Fruit fly (Drosophila melanogaster) whole organism: ENCODE data around the gene CG33643.

Experiments used
- CG8478 ChIP-seq: fragments of >200 bp; optimal IDR thresholded peaks from 2 replicates; lab custom pipeline; 2018; ENCODE audit warnings: inconsistent platforms
- Dll ChIP-seq: fragments of >200 bp; optimal IDR thresholded peaks from 2 replicates; lab custom pipeline; 2017
- EcR ChIP-seq, 2 experiments: fragments of >200 bp; optimal IDR thresholded peaks; 2 replicates each; lab custom pipeline; 2017; ENCODE audit warnings: missing biosample characterization in 2 of 2, missing genetic modification characterization in 2 of 2, missing genetic modification reagents in 2 of 2
- pan ChIP-seq: fragments of >200 bp; optimal IDR thresholded peaks from 2 replicates; lab custom pipeline; 2017
- psq ChIP-seq: fragments of >200 bp; optimal IDR thresholded peaks from 2 replicates; lab custom pipeline; 2017
- usp ChIP-seq: fragments of >200 bp; optimal IDR thresholded peaks from 2 replicates; lab custom pipeline; 2017; ENCODE audit warnings: missing biosample characterization, missing genetic modification characterization, mixed read lengths

CG33643 gene

DNA sequence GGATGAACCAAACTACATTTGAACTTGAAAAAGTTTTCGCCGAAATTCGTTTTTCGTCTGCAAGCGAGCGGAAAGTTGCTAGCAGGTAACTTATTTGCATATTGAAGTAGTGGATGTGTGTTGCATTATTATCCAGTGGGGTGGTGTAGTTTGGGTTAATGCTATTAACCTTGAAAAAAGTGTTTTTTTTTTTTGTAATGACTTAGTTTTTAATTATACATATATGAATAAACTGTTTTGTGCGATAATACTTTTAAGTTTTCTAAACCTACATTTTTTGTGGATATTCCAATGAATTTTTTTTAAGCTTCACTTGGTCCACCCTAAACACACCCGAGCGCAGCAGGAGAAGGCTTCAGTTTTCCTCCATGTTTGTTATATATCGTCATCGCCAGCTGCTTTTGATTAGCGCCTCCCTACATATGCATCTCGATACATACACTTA, 40.1 kb downstream of the CG33643 start:
- TF ChIP-seq usp (GFP tag; lab: Kevin White, UChicago) (no peak), Dll (lab: Kevin White, UChicago) (no peak), CG8478 (lab: Kevin White, UChicago) (no peak), pan (no peak), psq (no peak), EcR (GFP tag; optimal IDR thresholded peaks at IDR 0.05; lab: Kevin White, UChicago) (no peak)

DNA sequence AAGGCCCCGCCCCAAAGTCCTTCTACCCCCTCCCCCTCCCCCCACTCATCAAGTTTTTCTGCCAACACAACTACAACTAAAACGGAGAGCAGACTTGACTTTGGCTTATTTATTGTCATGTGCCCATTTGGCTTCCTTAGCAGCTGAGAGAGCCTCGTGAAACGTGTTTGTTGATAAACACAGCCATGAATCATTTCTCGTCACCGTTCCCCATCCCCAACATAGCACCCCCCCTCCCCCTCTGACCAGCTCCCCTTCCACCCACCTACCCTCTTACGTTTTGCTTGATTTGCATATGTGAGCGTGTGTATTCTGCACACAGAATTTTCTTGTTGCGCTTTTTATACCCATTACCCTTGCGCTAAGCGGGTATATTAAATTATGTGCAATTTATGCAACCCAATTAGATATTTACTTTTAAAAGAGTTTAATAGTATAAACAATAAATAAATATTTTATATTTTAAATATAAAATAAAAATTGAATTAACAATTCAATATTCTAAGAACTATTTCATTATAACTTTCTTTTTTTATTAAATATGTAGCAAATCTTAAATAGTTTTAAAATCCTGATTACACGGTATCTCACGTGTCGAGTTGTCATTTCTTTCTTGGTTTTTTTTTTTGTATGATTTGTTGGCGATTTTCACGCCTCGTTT, 41.0 kb downstream of the CG33643 start:
- TF ChIP-seq EcR (GFP tag; optimal IDR thresholded peaks at IDR 0.05; lab: Kevin White, UChicago): no peak
- TF ChIP-seq CG8478 (lab: Kevin White, UChicago): no peak
- TF ChIP-seq pan: peak; percentile 70
